Fruit fly (Drosophila melanogaster) whole organism, adult: Measurements from ENCODE around the gene Septin4.

Source experiments
- CG12768 ChIP-seq: fragments of 200-800 bp; sonication (Bioruptor generic); optimal IDR thresholded peaks from 2 replicates; lab custom pipeline; 2017; ENCODE audit warnings: missing biosample characterization, missing genetic modification characterization, mild to moderate bottlenecking, moderate library complexity, missing genetic modification reagents
- CG5204 ChIP-seq: fragments of 200-800 bp; sonication (Bioruptor generic); optimal IDR thresholded peaks from 2 replicates; lab custom pipeline; 2016; ENCODE audit warnings: missing biosample characterization, missing genetic modification characterization
- CG7101 ChIP-seq: fragments of 200-800 bp; sonication (Bioruptor generic); optimal IDR thresholded peaks from 2 replicates; lab custom pipeline; 2018; ENCODE audit warnings: missing biosample characterization, mild to moderate bottlenecking, missing genetic modification characterization, moderate library complexity
- Crg-1 ChIP-seq: fragments of 200-800 bp; sonication (Bioruptor generic); optimal IDR thresholded peaks from 2 replicates; lab custom pipeline; 2016; ENCODE audit warnings: missing biosample characterization, missing genetic modification characterization
- cnc ChIP-seq, 2 experiments: fragments of >200 bp; optimal IDR thresholded peaks; 2 replicates each; lab custom pipeline; 2017
- tj ChIP-seq: fragments of 200-800 bp; sonication (Bioruptor generic); optimal IDR thresholded peaks from 3 replicates; lab custom pipeline; 2017; ENCODE audit warnings: missing biosample characterization, mild to moderate bottlenecking, missing genetic modification characterization, moderate library complexity

dm6 chrX:16730791-16731190 is 35.8 kb upstream of the Septin4 start, which contains the start of gene TwdlX:
- no peak for TF ChIP-seq tj (GFP tag; lab: Kevin White, UChicago)
- TF ChIP-seq CG12768 (GFP tag; lab: Kevin White, UChicago) = no peak
- TF ChIP-seq CG5204 = no peak
- no peak for TF ChIP-seq cnc (optimal IDR thresholded peaks at IDR 0.05; lab: Kevin White, UChicago)
- no peak for TF ChIP-seq Crg-1 (GFP tag; lab: Kevin White, UChicago)
- no peak for TF ChIP-seq CG7101 (tag; lab: Kevin White, UChicago)
